Worm (Caenorhabditis elegans): ENCODE measurements around the gene srm-6.

srm-6 gene

DNA sequence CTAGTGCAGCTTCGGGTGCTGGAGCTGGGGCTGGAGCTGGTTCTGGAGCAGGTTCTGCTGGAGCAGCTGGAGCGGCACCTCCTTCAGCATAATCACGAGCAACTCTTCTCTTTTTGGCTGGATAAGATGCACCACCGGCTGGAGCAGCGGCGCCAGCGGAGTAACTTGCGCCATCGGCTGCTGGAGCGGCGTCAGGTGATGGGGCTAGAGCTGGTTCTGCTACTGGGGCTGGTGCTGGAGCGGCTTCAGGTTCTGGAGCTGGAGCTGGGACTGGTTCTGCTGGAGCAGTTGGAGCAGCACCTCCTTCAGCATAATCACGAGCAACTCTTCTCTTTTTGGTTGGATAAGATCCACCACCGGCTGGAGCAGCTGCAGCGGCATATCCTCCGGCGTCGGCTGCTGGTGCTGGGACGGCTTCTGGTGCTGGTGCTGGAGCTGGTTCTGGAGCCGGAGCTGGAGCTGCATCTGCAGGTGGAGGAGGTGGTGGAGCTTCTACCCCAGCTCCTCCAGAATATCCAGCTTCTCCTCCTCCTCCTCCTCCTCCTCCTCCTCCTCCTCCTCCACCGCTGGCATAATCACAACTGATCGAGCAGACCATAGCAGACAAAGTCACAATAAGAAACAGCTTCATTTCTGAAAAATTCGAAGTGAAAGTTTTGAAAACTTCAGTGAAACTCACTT, 17.5 kb upstream of the srm-6 start, which contains the start of gene F47B8.13:
Gene F47B8.13, minus strand, starts transcription at position 631 of the 681 bp plus-strand sequence.
- no peak for TF ChIP-seq lin-35 (GFP tag; optimal IDR thresholded peaks at IDR 0.05)
- TF ChIP-seq ceh-91 (GFP tag; IDR thresholded peaks at IDR 0.05) = no peak
- peak; percentile 95 for TF ChIP-seq zfh-2 (GFP tag; conservative IDR thresholded peaks at IDR 0.05)
- TF ChIP-seq egrh-3 (GFP tag; IDR thresholded peaks at IDR 0.05) = peak; percentile 95
- no peak for TF ChIP-seq T07F8.4 (tag; optimal IDR thresholded peaks at IDR 0.05)
- TF ChIP-seq lin-54 (GFP tag; optimal IDR thresholded peaks at IDR 0.05) = no peak
- peak; percentile 4; the same call in 1 of the 2 replicates for TF ChIP-seq ztf-28 (GFP tag; IDR thresholded peaks at IDR 0.05)
- TF ChIP-seq ceh-79 (tag; optimal IDR thresholded peaks at IDR 0.05) = peak; percentile 8

DNA sequence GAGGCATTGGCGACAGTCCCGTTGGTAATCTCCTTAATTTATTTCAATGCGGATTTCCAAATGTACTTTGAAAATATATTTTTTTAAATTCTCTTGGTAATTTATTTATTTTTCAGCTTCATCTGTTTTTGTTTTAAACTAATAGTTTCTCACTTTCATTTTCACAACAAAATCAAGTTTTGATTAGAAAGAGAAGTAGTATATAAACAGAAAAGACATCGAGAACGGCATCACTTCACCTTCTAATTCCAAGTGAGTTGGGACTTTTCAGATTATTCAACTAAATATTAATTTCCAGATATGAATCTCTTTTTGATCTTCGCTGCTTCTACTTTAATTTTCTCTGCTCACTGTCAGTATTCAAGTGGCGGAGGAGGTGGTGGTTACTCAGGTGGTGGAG, 16.5 kb upstream of the srm-6 start, which contains the start of gene F47B8.14:
Gene F47B8.14, plus strand, starts transcription at position 301 of the 400 bp plus-strand sequence.
- TF ChIP-seq ztf-26 (tag; optimal IDR thresholded peaks at IDR 0.05) (no peak), ztf-3 (GFP tag; optimal IDR thresholded peaks at IDR 0.05) (no peak), repo-1 (tag; optimal IDR thresholded peaks at IDR 0.05) (no peak), ztf-6 (GFP tag; IDR thresholded peaks at IDR 0.05) (no peak), lsl-1 (GFP tag; optimal IDR thresholded peaks at IDR 0.05) (no peak), zfh-2 (GFP tag; conservative IDR thresholded peaks at IDR 0.05) (no peak), die-1 (tag; optimal IDR thresholded peaks at IDR 0.05) (no peak), mxl-1 (tag; optimal IDR thresholded peaks at IDR 0.05) (no peak), attf-3 (GFP tag; conservative IDR thresholded peaks at IDR 0.05) (no peak), madf-8 (GFP tag; conservative IDR thresholded peaks at IDR 0.05) (no peak), atf-7 (tag; optimal IDR thresholded peaks at IDR 0.05) (no peak), ztf-25 (GFP tag; IDR thresholded peaks at IDR 0.05) (no peak), F10E7.11 (tag; optimal IDR thresholded peaks at IDR 0.05) (no peak), nfyb-1 (GFP tag; IDR thresholded peaks at IDR 0.05) (no peak), nfya-1 (tag; optimal IDR thresholded peaks at IDR 0.05; ENCODE audit: borderline replicate concordance, insufficient read depth) (no peak), snpc-1.3 (tag; optimal IDR thresholded peaks at IDR 0.05; ENCODE audit: insufficient read depth) (no peak), Y95B8A.8 (GFP tag; IDR thresholded peaks at IDR 0.05) (no peak), nfya-2 (GFP tag; IDR thresholded peaks at IDR 0.05) (no peak), hrde-1 (tag; optimal IDR thresholded peaks at IDR 0.05; ENCODE audit: borderline replicate concordance) (no peak)

DNA sequence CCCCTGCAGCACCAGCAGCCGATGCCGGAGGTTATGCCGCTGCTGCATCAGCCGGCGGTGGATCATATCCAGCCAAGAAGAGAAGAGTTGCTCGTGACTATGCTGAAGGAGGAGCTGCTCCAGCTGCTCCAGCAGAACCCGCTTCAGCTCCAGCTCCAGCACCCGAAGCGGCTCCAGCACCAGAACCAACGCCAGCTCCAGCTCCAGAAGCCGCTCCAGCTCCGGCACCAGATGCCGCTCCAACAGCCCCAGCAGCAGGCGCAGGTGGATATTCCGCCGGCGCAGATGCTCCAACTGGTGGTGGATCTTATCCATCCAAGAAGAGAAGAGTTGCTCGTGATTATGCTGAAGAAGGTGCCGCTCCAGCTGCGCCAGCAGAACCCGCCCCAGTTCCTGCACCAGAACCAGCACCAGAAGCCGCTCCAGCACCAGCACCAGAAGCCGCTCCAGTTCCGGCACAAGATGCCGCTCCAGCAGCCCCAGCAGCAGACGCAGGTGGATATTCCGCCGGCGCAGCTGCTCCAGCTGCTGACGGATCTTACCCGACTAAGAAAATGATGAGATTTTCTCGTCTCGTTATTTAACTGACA, 15.9 kb upstream of the srm-6 start:
- no peak for TF ChIP-seq ztf-28 (GFP tag; IDR thresholded peaks at IDR 0.05)
- peak; percentile 31; the same call in 1 of the 2 replicates for TF ChIP-seq B0336.3 (GFP tag; IDR thresholded peaks at IDR 0.05)
- TF ChIP-seq tbx-9 (tag; optimal IDR thresholded peaks at IDR 0.05; ENCODE audit: borderline replicate concordance) = no peak
- TF ChIP-seq F57A8.1 (GFP tag; optimal IDR thresholded peaks at IDR 0.05) = peak; percentile 31
- no peak for TF ChIP-seq F10E7.11 (tag; optimal IDR thresholded peaks at IDR 0.05)
- peak; percentile 23 for TF ChIP-seq attf-5 (GFP tag; optimal IDR thresholded peaks at IDR 0.05)
- no peak for TF ChIP-seq Y95B8A.8 (GFP tag; IDR thresholded peaks at IDR 0.05)
- TF ChIP-seq T07F8.4 (tag; optimal IDR thresholded peaks at IDR 0.05) = no peak
- TF ChIP-seq zfh-2 (GFP tag; conservative IDR thresholded peaks at IDR 0.05) = peak; percentile 95
- no peak for TF ChIP-seq F33H1.4 (GFP tag; IDR thresholded peaks at IDR 0.05)
- no peak for TF ChIP-seq cebp-1 (GFP tag; IDR thresholded peaks at IDR 0.05)
- TF ChIP-seq cebp-1 (tag; optimal IDR thresholded peaks at IDR 0.05) = peak; percentile 26
- TF ChIP-seq egrh-3 (GFP tag; IDR thresholded peaks at IDR 0.05) = peak; percentile 98
- TF ChIP-seq nfyb-1 (GFP tag; IDR thresholded peaks at IDR 0.05) = 0 out of 2 replicates have a peak, but pooled peaks have one; percentile 30
- peak; percentile 15 for TF ChIP-seq athp-1 (tag; optimal IDR thresholded peaks at IDR 0.05)
- TF ChIP-seq ztf-6 (GFP tag; IDR thresholded peaks at IDR 0.05) = no peak
- TF ChIP-seq F39B2.1 (GFP tag; IDR thresholded peaks at IDR 0.05) = no peak
- TF ChIP-seq Y79H2A.3 (GFP tag; conservative IDR thresholded peaks at IDR 0.05) = no peak
- TF ChIP-seq snpc-1.1 (tag; optimal IDR thresholded peaks at IDR 0.05; ENCODE audit: insufficient read depth) = no peak
- no peak for TF ChIP-seq madf-6 (GFP tag; IDR thresholded peaks at IDR 0.05)
- TF ChIP-seq pbrm-1 (GFP tag; IDR thresholded peaks at IDR 0.05) = 0 out of 2 replicates have a peak, but pooled peaks have one; percentile 14
- no peak for TF ChIP-seq nhr-80 (tag; optimal IDR thresholded peaks at IDR 0.05)
- no peak for TF ChIP-seq lin-35 (GFP tag; optimal IDR thresholded peaks at IDR 0.05)
